Worm (Caenorhabditis elegans): Measurements from ENCODE around the gene inpp-5K.

The inpp-5K gene

DNA sequence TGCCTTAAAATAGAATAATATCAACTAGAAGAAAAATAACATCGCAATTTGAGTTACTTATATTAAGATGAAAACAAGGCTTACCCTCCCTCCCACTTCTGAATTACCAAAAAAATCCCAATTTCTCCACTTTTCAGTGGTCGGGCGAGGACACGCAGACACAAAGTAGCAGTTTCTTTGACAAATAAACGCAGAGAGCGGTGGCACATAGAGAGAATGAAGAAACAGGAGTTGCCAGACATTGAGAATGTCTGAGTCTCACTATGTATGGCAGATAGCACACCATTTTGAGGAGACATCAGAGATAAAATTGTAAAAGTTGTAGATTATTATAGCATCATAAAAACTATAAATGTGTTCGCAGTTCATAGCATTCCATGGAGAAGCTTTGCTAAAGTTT, 35.9 kb downstream of the inpp-5K start:
- TF ChIP-seq lir-3 (tag; optimal IDR thresholded peaks at IDR 0.05; ENCODE audit: poor library complexity) = peak; percentile 58
- TF ChIP-seq efl-3 (GFP tag; optimal IDR thresholded peaks at IDR 0.05) = no peak
- no peak for TF ChIP-seq ceh-63 (GFP tag; optimal IDR thresholded peaks at IDR 0.05)
- no peak for TF ChIP-seq sox-4 (tag; optimal IDR thresholded peaks at IDR 0.05)
- no peak for TF ChIP-seq snpc-4 (tag; optimal IDR thresholded peaks at IDR 0.05)
- TF ChIP-seq lsy-2 (tag; optimal IDR thresholded peaks at IDR 0.05) = peak; percentile 73 to 84
- TF ChIP-seq lin-13 (GFP tag; optimal IDR thresholded peaks at IDR 0.05) = peak; percentile 57
- TF ChIP-seq dpl-1 (GFP tag; optimal IDR thresholded peaks at IDR 0.05) = peak in 2 of 3 experiments; percentile 33 to 36
- no peak for TF ChIP-seq pag-3 (tag; optimal IDR thresholded peaks at IDR 0.05; ENCODE audit: borderline replicate concordance, insufficient read depth)
- no peak for TF ChIP-seq aly-2 (tag; optimal IDR thresholded peaks at IDR 0.05)
- no peak for TF ChIP-seq hlh-4 (tag; optimal IDR thresholded peaks at IDR 0.05)
- TF ChIP-seq egl-13 (tag; optimal IDR thresholded peaks at IDR 0.05) = no peak
- TF ChIP-seq mep-1 (tag; optimal IDR thresholded peaks at IDR 0.05) = peak; percentile 78
- TF ChIP-seq nhr-19 (GFP tag; conservative IDR thresholded peaks at IDR 0.05) = peak; percentile 45
- TF ChIP-seq lin-15B (tag; optimal IDR thresholded peaks at IDR 0.05) = no peak
- TF ChIP-seq fos-1 (tag; optimal IDR thresholded peaks at IDR 0.05) = peak; percentile 56
- TF ChIP-seq F16B12.6 (tag; optimal IDR thresholded peaks at IDR 0.05) = no peak
- peak; percentile 22 for TF ChIP-seq elt-2 (tag; optimal IDR thresholded peaks at IDR 0.05)
- peak; percentile 84 for TF ChIP-seq lin-14 (GFP tag; optimal IDR thresholded peaks at IDR 0.05)
- TF ChIP-seq unc-86 (tag; optimal IDR thresholded peaks at IDR 0.05) = peak; percentile 46
- TF ChIP-seq Y116A8C.19 (tag; optimal IDR thresholded peaks at IDR 0.05; ENCODE audit: borderline replicate concordance) = no peak
- peak; percentile 62 for TF ChIP-seq blmp-1 (tag; optimal IDR thresholded peaks at IDR 0.05)
- TF ChIP-seq lin-35 (GFP tag; optimal IDR thresholded peaks at IDR 0.05) = peak; percentile 32 to 54
- no peak for TF ChIP-seq C34B4.2 (tag; optimal IDR thresholded peaks at IDR 0.05)
- TF ChIP-seq rnt-1 (tag; optimal IDR thresholded peaks at IDR 0.05) = peak; percentile 71
- TF ChIP-seq ama-1 (optimal IDR thresholded peaks at IDR 0.05) = peak; percentile 10
- TF ChIP-seq nhr-76 (tag; optimal IDR thresholded peaks at IDR 0.05) = no peak
- no peak for TF ChIP-seq ztf-11 (tag; optimal IDR thresholded peaks at IDR 0.05)
- peak; percentile 82 for TF ChIP-seq nhr-85 (tag)
- no peak for TF ChIP-seq ztf-4 (tag; optimal IDR thresholded peaks at IDR 0.05)
- peak; percentile 56 for TF ChIP-seq xbp-1 (tag; optimal IDR thresholded peaks at IDR 0.05)
- TF ChIP-seq dsc-1 (tag; optimal IDR thresholded peaks at IDR 0.05) = no peak
- TF ChIP-seq nhr-47 (tag; optimal IDR thresholded peaks at IDR 0.05) = peak; percentile 67
- TF ChIP-seq hlh-17 (GFP tag; optimal IDR thresholded peaks at IDR 0.05; ENCODE audit: borderline replicate concordance) = no peak
- TF ChIP-seq zip-4 (GFP tag; optimal IDR thresholded peaks at IDR 0.05) = no peak
- TF ChIP-seq nhr-20 (tag; optimal IDR thresholded peaks at IDR 0.05) = peak; percentile 53
- TF ChIP-seq ceh-90 (tag; optimal IDR thresholded peaks at IDR 0.05) = no peak
- peak; percentile 36 for TF ChIP-seq fkh-8 (tag; optimal IDR thresholded peaks at IDR 0.05)
- TF ChIP-seq vab-15 (tag; optimal IDR thresholded peaks at IDR 0.05) = no peak
- peak; percentile 14 for TF ChIP-seq nhr-90 (tag; optimal IDR thresholded peaks at IDR 0.05; ENCODE audit: poor library complexity)
- peak; percentile 77 to 95 for TF ChIP-seq efl-1 (optimal IDR thresholded peaks at IDR 0.05)
- peak; percentile 22 to 73 for TF ChIP-seq efl-1 (GFP tag; optimal IDR thresholded peaks at IDR 0.05 in 1 of 2)
- no peak for TF ChIP-seq fkh-10 (GFP tag; optimal IDR thresholded peaks at IDR 0.05)
- peak; percentile 50 for TF ChIP-seq tbx-2 (tag; optimal IDR thresholded peaks at IDR 0.05)
- peak; percentile 41 for TF ChIP-seq nhr-11 (tag; optimal IDR thresholded peaks at IDR 0.05)
- peak; percentile 77 for TF ChIP-seq snu-23 (GFP tag; optimal IDR thresholded peaks at IDR 0.05)
- TF ChIP-seq jun-1 (tag; optimal IDR thresholded peaks at IDR 0.05) = peak; percentile 65
- peak; percentile 77 for TF ChIP-seq swsn-7 (tag; optimal IDR thresholded peaks at IDR 0.05)
- TF ChIP-seq lin-39 (tag; optimal IDR thresholded peaks at IDR 0.05) = no peak
- TF ChIP-seq pax-3 (tag; optimal IDR thresholded peaks at IDR 0.05) = no peak
- TF ChIP-seq nhr-77 (tag; optimal IDR thresholded peaks at IDR 0.05) = peak; percentile 48
- TF ChIP-seq unc-62 (GFP tag; optimal IDR thresholded peaks at IDR 0.05) = no peak
- no peak for TF ChIP-seq fkh-4 (tag; optimal IDR thresholded peaks at IDR 0.05; ENCODE audit: borderline replicate concordance)
